Fruit fly (Drosophila melanogaster): ENCODE results near the gene Cnx99A.

Cnx99A gene

DNA sequence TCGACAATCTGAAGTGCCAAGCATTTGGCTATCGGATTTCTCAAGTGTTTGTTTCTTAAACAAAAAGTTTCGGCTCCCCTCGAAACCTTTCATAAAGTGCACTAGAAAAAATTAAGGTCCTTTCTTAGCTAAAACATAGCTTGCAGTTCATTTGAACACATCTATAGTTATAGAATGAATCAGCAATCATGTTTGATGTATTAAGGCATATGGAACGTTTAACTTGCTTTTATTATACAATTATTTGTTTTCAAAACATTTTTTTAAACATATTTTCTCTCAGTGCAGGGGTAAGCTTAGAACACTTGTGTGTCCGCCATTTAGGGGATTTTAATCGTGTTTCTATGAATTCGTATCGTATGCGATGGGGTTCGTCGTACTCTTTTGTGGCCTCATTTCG, 44.9 kb downstream of the Cnx99A start (continued):
- TF ChIP-seq CG13296 (GFP tag; optimal IDR thresholded peaks at IDR 0.05) (no peak), toy (GFP tag; IDR thresholded peaks at IDR 0.05) (no peak), az2 (GFP tag; optimal IDR thresholded peaks at IDR 0.05) (peak; percentile 71), fu2 (GFP tag; optimal IDR thresholded peaks at IDR 0.05) (no peak), zen2 (GFP tag; IDR thresholded peaks at IDR 0.05; ENCODE audit: partially characterized antibody) (no peak), bcd (GFP tag; optimal IDR thresholded peaks at IDR 0.05) (peak; percentile 36), dmrt11E (tag; optimal IDR thresholded peaks at IDR 0.05) (peak; percentile 92), Jarid2 (GFP tag; optimal IDR thresholded peaks at IDR 0.05) (peak; percentile 26), Pdp1 (GFP tag; optimal IDR thresholded peaks at IDR 0.05) (peak; percentile 52 to 57), gcm2 (GFP tag; optimal IDR thresholded peaks at IDR 0.05) (peak; percentile 9), disco-r (GFP tag; optimal IDR thresholded peaks at IDR 0.05) (no peak), insv (GFP tag; optimal IDR thresholded peaks at IDR 0.05) (no peak), CG12659 (GFP tag; optimal IDR thresholded peaks at IDR 0.05) (peak; percentile 36), CoRest (tag; optimal IDR thresholded peaks at IDR 0.05) (peak; percentile 83), CG15514 (GFP tag; optimal IDR thresholded peaks at IDR 0.05) (no peak), br (optimal IDR thresholded peaks at IDR 0.05) (no peak), CG18476 (GFP tag; optimal IDR thresholded peaks at IDR 0.05) (peak; percentile 47), shn (GFP tag; optimal IDR thresholded peaks at IDR 0.05) (peak; percentile 20), nerfin-1 (tag; optimal IDR thresholded peaks at IDR 0.05) (peak; percentile 64), eve (GFP tag; optimal IDR thresholded peaks at IDR 0.05) (peak in 1 of 2 experiments; percentile 77), Dip3 (GFP tag; optimal IDR thresholded peaks at IDR 0.05) (no peak), knrl (GFP tag; IDR thresholded peaks at IDR 0.05; ENCODE audit: partially characterized antibody) (no peak), mirr (GFP tag; optimal IDR thresholded peaks at IDR 0.05) (no peak), crc (GFP tag; optimal IDR thresholded peaks at IDR 0.05) (no peak), Neu2 (GFP tag; optimal IDR thresholded peaks at IDR 0.05; ENCODE audit: borderline replicate concordance) (no peak), CTCF (GFP tag; optimal IDR thresholded peaks at IDR 0.05) (no peak), CG8924 (tag; optimal IDR thresholded peaks at IDR 0.05) (peak; percentile 76), ken (GFP tag; IDR thresholded peaks at IDR 0.05) (0 out of 3 replicates have a peak, but pooled peaks have one; percentile 11), CG8388 (GFP tag; optimal IDR thresholded peaks at IDR 0.05) (peak; percentile 63), kah (GFP tag; optimal IDR thresholded peaks at IDR 0.05) (peak; percentile 6), CG13624 (GFP tag; optimal IDR thresholded peaks at IDR 0.05) (peak; percentile 33), hb (GFP tag; IDR thresholded peaks at IDR 0.05; ENCODE audit: partially characterized antibody) (no peak), inv (GFP tag; IDR thresholded peaks at IDR 0.05; ENCODE audit: partially characterized antibody) (no peak), CG3065 (GFP tag; optimal IDR thresholded peaks at IDR 0.05) (peak; percentile 20), pnt (GFP tag; optimal IDR thresholded peaks at IDR 0.05) (no peak), CG6854 (GFP tag; optimal IDR thresholded peaks at IDR 0.05) (no peak), gcm (GFP tag; optimal IDR thresholded peaks at IDR 0.05) (peak; percentile 38), CG17359 (tag; optimal IDR thresholded peaks at IDR 0.05) (peak; percentile 73), Dref (GFP tag; IDR thresholded peaks at IDR 0.05) (no peak), CG7556 (GFP tag; optimal IDR thresholded peaks at IDR 0.05) (peak; percentile 47), CG3407 (GFP tag; optimal IDR thresholded peaks at IDR 0.05) (peak; percentile 22), Hr78 (GFP tag; optimal IDR thresholded peaks at IDR 0.05) (peak in 1 of 2 experiments; percentile 19), CG8359 (GFP tag; optimal IDR thresholded peaks at IDR 0.05; ENCODE audit: borderline replicate concordance) (peak; percentile 44), MTF-1 (GFP tag; optimal IDR thresholded peaks at IDR 0.05; ENCODE audit: borderline replicate concordance) (peak; percentile 7), ems (GFP tag; optimal IDR thresholded peaks at IDR 0.05) (no peak), Rfx (GFP tag; IDR thresholded peaks at IDR 0.05) (peak; percentile 59), CG2875 (GFP tag; optimal IDR thresholded peaks at IDR 0.05) (peak; percentile 47), NFAT (GFP tag; IDR thresholded peaks at IDR 0.05) (no peak), repo (GFP tag; optimal IDR thresholded peaks at IDR 0.05) (no peak), CG6654 (GFP tag; optimal IDR thresholded peaks at IDR 0.05) (peak; percentile 21), Bdp1 (GFP tag; optimal IDR thresholded peaks at IDR 0.05) (peak; percentile 22)
